Worm (Caenorhabditis elegans) whole organism, late embryonic: ENCODE measurements around the gene B0310.2.

Experiments used
- ama-1 ChIP-seq: fragments of 150-350 bp; optimal IDR thresholded peaks from 2 replicates; lab custom pipeline; 2014
- ceh-48 ChIP-seq: sonication (generic microtip); optimal IDR thresholded peaks from 2 replicates; lab custom pipeline; 2016; ENCODE audit warnings: missing genetic modification characterization, inconsistent platforms, missing compliant biosample characterization
- dve-1 ChIP-seq: sonication (generic microtip); optimal IDR thresholded peaks from 2 replicates; lab custom pipeline; 2017; ENCODE audit warnings: antibody characterized with exemption, mild to moderate bottlenecking, missing genetic modification characterization, missing compliant biosample characterization
- elt-2 ChIP-seq: sonication (generic microtip); optimal IDR thresholded peaks from 2 replicates; lab custom pipeline; 2016; ENCODE audit warnings: missing genetic modification reagents, missing genetic modification characterization, missing compliant biosample characterization
- mec-3 ChIP-seq: sonication (generic microtip); optimal IDR thresholded peaks from 2 replicates; lab custom pipeline; 2016; ENCODE audit warnings: borderline replicate concordance, missing genetic modification characterization, missing compliant biosample characterization
- nhr-11 ChIP-seq: fragments of 150-350 bp; optimal IDR thresholded peaks from 2 replicates; lab custom pipeline; 2014; ENCODE audit warnings: missing biosample characterization, missing genetic modification characterization
- odd-2 ChIP-seq: sonication (generic microtip); optimal IDR thresholded peaks from 2 replicates; lab custom pipeline; 2017; ENCODE audit warnings: antibody characterized with exemption, mild to moderate bottlenecking, missing genetic modification characterization, missing compliant biosample characterization
- pag-3 ChIP-seq: sonication (generic microtip); optimal IDR thresholded peaks from 2 replicates; lab custom pipeline; 2016; ENCODE audit warnings: missing compliant biosample characterization, missing genetic modification characterization, borderline replicate concordance
- rnt-1 ChIP-seq: sonication (generic microtip); optimal IDR thresholded peaks from 2 replicates; lab custom pipeline; 2016; ENCODE audit warnings: missing genetic modification characterization, missing compliant biosample characterization
- tbx-2 ChIP-seq: sonication (generic microtip); optimal IDR thresholded peaks from 2 replicates; lab custom pipeline; 2016; ENCODE audit warnings: missing genetic modification characterization, missing compliant biosample characterization
- unc-55 ChIP-seq: sonication (generic microtip); optimal IDR thresholded peaks from 2 replicates; lab custom pipeline; 2017; ENCODE audit warnings: missing biosample characterization, missing genetic modification reagents, missing genetic modification characterization
- unc-86 ChIP-seq: sonication (generic microtip); optimal IDR thresholded peaks from 2 replicates; lab custom pipeline; 2016; ENCODE audit warnings: missing genetic modification characterization, missing compliant biosample characterization
- zip-5 ChIP-seq: sonication (generic microtip); optimal IDR thresholded peaks from 2 replicates; lab custom pipeline; 2016; ENCODE audit warnings: missing genetic modification characterization, missing compliant biosample characterization

DNA sequence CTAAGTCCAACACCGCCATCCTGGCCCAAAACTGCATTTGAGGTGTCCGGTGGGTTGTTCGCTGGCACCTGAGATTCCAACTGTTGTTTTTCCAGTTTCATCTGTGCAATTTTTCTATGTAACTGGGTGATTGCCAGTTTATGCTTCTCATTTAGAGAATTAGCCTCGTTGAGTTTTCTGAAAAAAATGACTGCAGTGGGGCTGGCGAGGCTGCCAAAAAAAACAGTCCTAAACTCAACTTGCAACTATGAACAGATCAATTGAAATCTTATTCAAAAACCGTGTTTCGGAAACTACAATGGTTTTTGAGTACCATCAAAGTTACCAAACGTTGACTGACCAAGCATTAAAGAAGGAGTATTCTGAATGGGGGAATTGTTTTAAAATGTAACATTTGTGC is 47.1 kb upstream of the B0310.2 start, which contains the start of gene F57C12.6:
- TF ChIP-seq nhr-11: no peak
- TF ChIP-seq elt-2 (tag; lab: Kevin White, UChicago): no peak
- no peak for TF ChIP-seq pag-3 (tag; lab: Kevin White, UChicago)
- TF ChIP-seq ceh-48 (tag; lab: Kevin White, UChicago): no peak
- no peak for TF ChIP-seq unc-86
- TF ChIP-seq ama-1: no peak
- no peak for TF ChIP-seq odd-2 (tag; lab: Kevin White, UChicago)
- TF ChIP-seq dve-1 (tag; lab: Kevin White, UChicago): no peak
- no peak for TF ChIP-seq rnt-1 (tag; lab: Kevin White, UChicago)
- no peak for TF ChIP-seq tbx-2 (tag; lab: Kevin White, UChicago)
- TF ChIP-seq unc-55 (GFP tag; lab: Kevin White, UChicago): no peak
- TF ChIP-seq mec-3 (tag; lab: Kevin White, UChicago): no peak
- TF ChIP-seq zip-5: no peak
